Fruit fly (Drosophila melanogaster) whole organism, pupa: ENCODE measurements around the gene DhpD.

Experiments
- CG14655 ChIP-seq: fragments of 200-800 bp; sonication (Bioruptor generic); optimal IDR thresholded peaks from 3 replicates; lab custom pipeline; 2017; ENCODE audit warnings: mild to moderate bottlenecking, missing biosample characterization, missing genetic modification reagents, missing genetic modification characterization
- CG34367 ChIP-seq: fragments of 200-800 bp; sonication (Bioruptor generic); optimal IDR thresholded peaks from 2 replicates; lab custom pipeline; 2018; ENCODE audit warnings: missing biosample characterization, mild to moderate bottlenecking, missing genetic modification characterization
- D1 ChIP-seq: fragments of 200-800 bp; sonication (Bioruptor generic); optimal IDR thresholded peaks from 2 replicates; lab custom pipeline; 2018; ENCODE audit warnings: missing biosample characterization, mild to moderate bottlenecking, missing genetic modification characterization, moderate library complexity
- EcR ChIP-seq: fragments of 200-800 bp; sonication (Bioruptor generic); optimal IDR thresholded peaks from 3 replicates; lab custom pipeline; 2019; ENCODE audit warnings: missing biosample characterization, missing genetic modification characterization, mild to moderate bottlenecking, moderate library complexity, missing genetic modification reagents
- Pif1A ChIP-seq: fragments of 200-800 bp; sonication (Bioruptor generic); optimal IDR thresholded peaks from 3 replicates; lab custom pipeline; 2016; ENCODE audit warnings: missing biosample characterization, missing genetic modification characterization
- gl ChIP-seq: fragments of 200-800 bp; sonication (Bioruptor generic); optimal IDR thresholded peaks from 2 replicates; lab custom pipeline; 2018; ENCODE audit warnings: missing biosample characterization, mild to moderate bottlenecking, missing genetic modification characterization
- rn ChIP-seq: fragments of 200-800 bp; sonication (Bioruptor generic); IDR thresholded peaks from 2 replicates; pipeline ENCODE4 v1.3.6; 2022; ENCODE audit warnings: missing biosample characterization, missing genetic modification characterization

- TF ChIP-seq gl (tag; lab: Kevin White, UChicago), result no peak
- TF ChIP-seq rn (GFP tag; lab: Robert Waterston, UW), result no peak
- no peak for TF ChIP-seq CG14655 (GFP tag; lab: Kevin White, UChicago)
- no peak for TF ChIP-seq CG34367 (tag; lab: Kevin White, UChicago)
- TF ChIP-seq D1 (tag; lab: Kevin White, UChicago), result no peak
- no peak for TF ChIP-seq Pif1A (GFP tag; lab: Kevin White, UChicago)
- no peak for TF ChIP-seq EcR (GFP tag; lab: Kevin White, UChicago)
Observed at dm6 chr3R:4228426-4228825, 612 bp downstream of the DhpD start.
